Fruit fly (Drosophila melanogaster): ENCODE data around the gene dgt6.

Gene dgt6

DNA sequence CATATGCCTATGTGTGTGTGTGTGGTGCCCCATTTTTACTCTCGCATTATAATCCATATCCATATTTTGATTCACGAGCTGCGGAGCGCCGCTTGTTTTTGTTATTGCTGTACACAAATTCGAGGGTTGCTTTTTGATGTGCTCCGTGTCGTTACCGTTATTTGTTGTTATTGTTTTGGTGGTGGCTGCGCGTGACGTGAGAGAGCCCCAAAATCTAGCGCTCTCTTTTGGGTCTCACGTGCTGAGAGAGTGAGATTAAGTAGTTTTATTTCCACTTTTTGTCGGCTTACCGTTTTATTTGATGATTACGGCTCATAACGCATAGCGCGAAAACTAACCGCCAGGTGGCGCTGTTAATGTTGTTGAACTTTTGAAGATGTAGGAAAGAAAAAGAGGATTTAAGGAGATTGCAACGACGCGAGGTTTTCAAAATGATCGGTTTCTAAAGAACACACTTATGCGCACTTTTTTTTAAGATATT, 43.4 kb downstream of the dgt6 start:
- TF ChIP-seq CG17801 (GFP tag; optimal IDR thresholded peaks at IDR 0.05; ENCODE audit: partially characterized antibody), result no peak

DNA sequence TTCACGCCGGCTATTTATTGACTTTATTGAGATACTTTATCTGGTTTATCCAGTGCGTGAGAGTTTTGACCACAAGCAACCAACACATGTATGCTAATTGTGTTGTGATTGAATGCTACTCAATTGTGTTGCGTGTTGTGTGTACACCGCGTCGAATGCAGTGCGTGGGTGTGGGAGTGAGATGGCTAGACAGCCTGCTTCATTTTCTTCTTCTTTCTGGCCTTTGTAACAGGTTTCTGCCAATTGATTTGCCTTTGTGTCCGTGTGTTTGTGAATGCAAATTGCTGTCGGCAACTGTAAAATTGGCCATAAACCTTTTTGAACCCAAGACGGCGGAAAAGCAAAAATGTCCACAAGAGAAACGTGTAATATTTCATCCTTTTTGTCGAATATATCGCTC, 43.9 kb downstream of the dgt6 start:
- no peak for TF ChIP-seq CG17801 (GFP tag; optimal IDR thresholded peaks at IDR 0.05; ENCODE audit: partially characterized antibody)

DNA sequence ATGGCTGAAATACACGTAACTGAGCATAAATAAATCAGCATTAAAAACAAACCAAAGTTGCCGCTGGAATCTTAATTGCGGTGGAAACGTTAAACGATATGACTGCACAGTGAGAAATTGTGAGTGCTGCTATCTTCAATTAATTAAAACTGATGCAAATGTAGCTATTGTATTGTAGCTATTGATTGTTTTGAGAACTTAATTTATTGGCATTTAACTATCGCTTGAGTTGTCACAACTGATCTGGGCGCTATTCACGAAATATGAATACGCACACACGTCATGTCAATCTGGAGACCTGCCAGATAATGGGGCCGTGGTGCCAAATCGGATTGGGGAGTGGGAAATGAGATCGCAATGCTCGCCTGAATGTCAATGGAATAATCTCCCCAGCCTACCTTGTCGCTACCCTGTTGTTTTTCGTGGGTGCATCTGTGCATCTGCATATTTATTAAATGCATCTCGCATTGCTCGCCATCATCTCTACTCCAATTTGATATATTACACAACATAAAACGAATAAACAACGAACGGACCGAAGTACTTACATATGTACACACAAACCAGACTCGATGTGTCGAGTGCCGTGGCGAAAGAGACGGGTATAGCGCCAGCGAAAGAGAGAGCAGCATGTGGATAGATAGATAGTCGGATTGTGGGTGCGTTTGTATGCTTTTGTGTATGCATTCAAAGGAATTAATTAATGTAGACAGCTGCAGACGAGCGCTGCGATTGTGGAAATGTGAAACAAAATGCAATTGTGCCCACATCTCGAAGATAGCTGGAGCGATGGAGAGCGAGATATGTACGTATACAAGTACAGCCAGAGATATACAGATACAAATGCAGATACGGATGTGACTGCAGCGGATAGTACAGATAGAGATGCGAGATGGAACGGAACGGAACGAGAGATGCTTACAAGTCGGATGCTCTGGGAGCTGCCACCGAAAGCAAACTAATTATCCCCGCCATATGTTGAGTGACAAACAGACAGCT, 47.0 kb downstream of the dgt6 start:
- no peak for TF ChIP-seq CG17801 (GFP tag; optimal IDR thresholded peaks at IDR 0.05; ENCODE audit: partially characterized antibody)

DNA sequence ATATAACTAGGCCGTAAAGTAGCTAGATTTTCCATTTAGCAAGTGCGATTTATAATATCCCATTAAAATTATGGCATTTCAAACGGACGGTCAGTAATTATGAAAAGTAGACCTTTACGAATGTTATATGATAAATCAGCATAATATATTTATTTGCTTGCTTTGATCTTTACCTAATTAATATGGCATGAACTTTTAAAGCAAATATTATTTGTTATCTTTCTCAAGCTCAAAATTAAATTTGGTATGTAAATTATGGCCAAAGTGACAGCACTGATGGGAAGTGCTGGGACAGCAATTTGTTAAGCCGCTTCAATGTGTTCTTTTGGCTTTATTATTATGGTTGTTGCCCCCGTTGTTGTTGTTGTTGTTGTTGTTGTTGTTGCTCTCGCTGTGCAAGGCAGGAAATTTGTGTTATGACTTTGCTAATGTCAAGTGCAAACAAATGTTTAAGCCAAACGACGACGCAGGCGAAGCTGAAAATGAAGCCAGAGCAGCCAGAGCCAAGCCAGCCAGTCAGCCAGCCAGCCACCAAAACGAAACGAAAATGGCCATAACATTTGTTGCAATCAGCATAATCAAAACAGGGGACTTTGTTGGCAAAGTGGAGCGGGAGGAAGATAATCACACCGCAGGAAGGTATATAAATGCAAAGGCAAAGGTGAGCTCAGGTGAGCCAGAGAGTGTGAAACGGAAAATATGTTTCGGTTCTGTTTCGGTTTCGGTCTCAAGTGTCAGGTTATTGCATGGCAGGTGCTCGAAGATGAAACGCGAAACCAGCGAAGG, 48.1 kb downstream of the dgt6 start:
- no peak for TF ChIP-seq CG17801 (GFP tag; optimal IDR thresholded peaks at IDR 0.05; ENCODE audit: partially characterized antibody)

DNA sequence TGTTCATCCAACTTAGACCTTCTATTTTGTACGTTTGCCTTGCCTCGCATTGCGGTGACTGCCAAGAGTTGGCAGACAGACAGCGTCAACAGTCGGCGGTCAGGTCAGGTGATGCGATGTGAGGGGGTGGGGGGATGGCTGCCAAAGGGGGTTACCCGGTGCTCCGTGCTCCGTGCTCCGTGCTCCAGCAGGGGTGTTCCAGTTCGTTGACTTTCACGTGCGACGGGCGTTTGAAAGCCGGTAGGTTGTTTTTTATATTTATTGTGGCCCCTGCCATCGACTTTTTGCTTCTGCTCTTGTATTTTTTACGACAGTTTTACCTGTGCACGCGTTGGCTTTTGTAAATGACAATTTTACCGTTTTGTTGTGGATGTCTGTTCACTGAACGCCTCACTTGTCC, 48.7 kb downstream of the dgt6 start:
- TF ChIP-seq CG17801 (GFP tag; optimal IDR thresholded peaks at IDR 0.05; ENCODE audit: partially characterized antibody), result no peak
